Worm (Caenorhabditis elegans): Measurements from ENCODE around the gene ipmk-1.

- TF ChIP-seq nhr-28 (tag; optimal IDR thresholded peaks at IDR 0.05) (no peak), arid-1 (GFP tag; conservative IDR thresholded peaks at IDR 0.05) (no peak), lin-15B (tag; optimal IDR thresholded peaks at IDR 0.05) (no peak), pha-4 (GFP tag; IDR thresholded peaks at IDR 0.05) (no peak), pha-4 (tag; optimal IDR thresholded peaks at IDR 0.05) (no peak), snpc-4 (tag; optimal IDR thresholded peaks at IDR 0.05) (no peak), aly-2 (tag; optimal IDR thresholded peaks at IDR 0.05) (no peak), nhr-76 (tag; optimal IDR thresholded peaks at IDR 0.05) (no peak), egl-43 (GFP tag; IDR thresholded peaks at IDR 0.05) (no peak), ces-1 (GFP tag; optimal IDR thresholded peaks at IDR 0.05) (no peak), ceh-32 (tag; optimal IDR thresholded peaks at IDR 0.05; ENCODE audit: poor library complexity) (no peak), fos-1 (tag; optimal IDR thresholded peaks at IDR 0.05) (no peak), unc-62 (GFP tag; optimal IDR thresholded peaks at IDR 0.05 in 1 of 2) (no peak), unc-62 (tag; optimal IDR thresholded peaks at IDR 0.05) (no peak), unc-39 (tag; optimal IDR thresholded peaks at IDR 0.05) (no peak)
Measured at ce11 chrIV:12545393-12545792, 2.5 kb upstream of the ipmk-1 start.
